Fruit fly (Drosophila melanogaster) whole organism, adult: Measurements from ENCODE around the gene olf413.

Experiments used
- CG12768 ChIP-seq: fragments of 200-800 bp; sonication (Bioruptor generic); optimal IDR thresholded peaks from 2 replicates; lab custom pipeline; 2017; ENCODE audit warnings: missing biosample characterization, missing genetic modification characterization, mild to moderate bottlenecking, moderate library complexity, missing genetic modification reagents
- CG1620 ChIP-seq: fragments of 200-800 bp; sonication (Bioruptor generic); optimal IDR thresholded peaks from 2 replicates; lab custom pipeline; 2016; ENCODE audit warnings: missing biosample characterization, missing genetic modification characterization
- CG33017 ChIP-seq: fragments of 200-800 bp; sonication (Bioruptor generic); optimal IDR thresholded peaks from 2 replicates; lab custom pipeline; 2018; ENCODE audit warnings: missing biosample characterization, mild to moderate bottlenecking, missing genetic modification characterization, moderate library complexity
- CG7045 ChIP-seq: fragments of 200-800 bp; sonication (Bioruptor generic); optimal IDR thresholded peaks from 2 replicates; lab custom pipeline; 2017; ENCODE audit warnings: missing biosample characterization, mild to moderate bottlenecking, missing genetic modification characterization
- CG7101 ChIP-seq: fragments of 200-800 bp; sonication (Bioruptor generic); optimal IDR thresholded peaks from 2 replicates; lab custom pipeline; 2018; ENCODE audit warnings: missing biosample characterization, mild to moderate bottlenecking, missing genetic modification characterization, moderate library complexity
- Crg-1 ChIP-seq: fragments of 200-800 bp; sonication (Bioruptor generic); optimal IDR thresholded peaks from 2 replicates; lab custom pipeline; 2016; ENCODE audit warnings: missing biosample characterization, missing genetic modification characterization
- Hr96 ChIP-seq: fragments of 200-800 bp; sonication (Bioruptor generic); optimal IDR thresholded peaks from 2 replicates; lab custom pipeline; 2016; ENCODE audit warnings: missing biosample characterization, missing genetic modification characterization
- Mnt ChIP-seq: fragments of 200-800 bp; sonication (Bioruptor generic); optimal IDR thresholded peaks from 2 replicates; lab custom pipeline; 2016; ENCODE audit warnings: missing biosample characterization, mild to moderate bottlenecking, missing genetic modification characterization
- bab1 ChIP-seq: fragments of 200-800 bp; sonication (Bioruptor generic); optimal IDR thresholded peaks from 3 replicates; lab custom pipeline; 2019; ENCODE audit warnings: missing biosample characterization, mild to moderate bottlenecking, missing genetic modification characterization, moderate library complexity
- cnc ChIP-seq, 2 experiments: fragments of >200 bp; optimal IDR thresholded peaks; 2 replicates each; lab custom pipeline; 2017
- ovo ChIP-seq: fragments of 200-800 bp; sonication (Bioruptor generic); optimal IDR thresholded peaks from 2 replicates; lab custom pipeline; 2016; ENCODE audit warnings: missing biosample characterization, missing genetic modification characterization
- tj ChIP-seq: fragments of 200-800 bp; sonication (Bioruptor generic); optimal IDR thresholded peaks from 3 replicates; lab custom pipeline; 2017; ENCODE audit warnings: missing biosample characterization, mild to moderate bottlenecking, missing genetic modification characterization, moderate library complexity
- toe ChIP-seq: fragments of 200-800 bp; sonication (Bioruptor generic); optimal IDR thresholded peaks from 2 replicates; lab custom pipeline; 2016; ENCODE audit warnings: missing biosample characterization, missing genetic modification characterization

dm6 chr3L:22273529-22274301, 137.8 kb downstream of the olf413 start, which contains the start of gene Srpk79D:
- TF ChIP-seq CG7045 (GFP tag; lab: Kevin White, UChicago) (no peak), toe (GFP tag; lab: Kevin White, UChicago) (no peak), cnc (optimal IDR thresholded peaks at IDR 0.05; lab: Kevin White, UChicago) (no peak), bab1 (GFP tag; lab: Kevin White, UChicago) (no peak), CG1620 (GFP tag; lab: Kevin White, UChicago) (no peak), CG12768 (GFP tag; lab: Kevin White, UChicago) (no peak), Hr96 (GFP tag; lab: Kevin White, UChicago) (no peak), Crg-1 (GFP tag; lab: Kevin White, UChicago) (no peak), CG33017 (tag; lab: Kevin White, UChicago) (no peak), Mnt (GFP tag; lab: Kevin White, UChicago) (no peak), ovo (GFP tag; lab: Kevin White, UChicago) (no peak), CG7101 (tag; lab: Kevin White, UChicago) (no peak), tj (no peak)
